Worm (Caenorhabditis elegans): ENCODE data around the gene sre-2.

DNA sequence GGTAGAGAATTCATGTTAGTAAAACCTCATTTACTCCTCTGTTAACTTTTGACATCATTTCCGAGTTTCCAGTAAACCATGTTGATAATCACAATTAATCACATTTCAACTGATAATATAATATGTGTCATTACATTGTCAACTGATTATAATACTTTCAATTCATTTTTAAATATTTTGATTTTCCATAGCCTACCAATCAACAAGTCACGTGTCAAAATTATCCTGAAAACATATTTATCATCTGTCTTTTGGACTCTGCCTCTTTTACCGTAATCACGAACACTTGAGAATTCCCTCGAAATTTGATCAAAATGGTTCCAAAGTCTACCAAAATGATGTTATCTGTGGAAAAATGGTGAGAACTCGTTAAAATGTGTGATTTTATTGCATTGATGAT is 27.9 kb downstream of the sre-2 start:
- TF ChIP-seq scrt-1 (GFP tag; IDR thresholded peaks at IDR 0.05) (no peak), sea-1 (GFP tag; conservative IDR thresholded peaks at IDR 0.05) (no peak), F13C5.2 (tag; optimal IDR thresholded peaks at IDR 0.05) (no peak), tbx-11 (GFP tag; IDR thresholded peaks at IDR 0.05) (no peak), ama-1 (optimal IDR thresholded peaks at IDR 0.05) (no peak), pes-1 (GFP tag; IDR thresholded peaks at IDR 0.05) (no peak), tbx-37 (GFP tag; conservative IDR thresholded peaks at IDR 0.05) (no peak), B0310.2 (tag; optimal IDR thresholded peaks at IDR 0.05) (no peak), flt-1 (GFP tag; IDR thresholded peaks at IDR 0.05) (no peak), ceh-36 (tag; optimal IDR thresholded peaks at IDR 0.05) (no peak)
